Worm (Caenorhabditis elegans) whole organism, L4/young adult: ENCODE data around the gene str-166.

ENCODE experiments used
- W03F9.2 ChIP-seq: fragments of 150-350 bp; optimal IDR thresholded peaks from 2 replicates; lab custom pipeline; 2014; ENCODE audit warnings: missing biosample characterization, missing genetic modification characterization
- dao-5 ChIP-seq: sonication (generic microtip); optimal IDR thresholded peaks from 2 replicates; lab custom pipeline; 2016; ENCODE audit warnings: missing genotype, missing genetic modification characterization, moderate library complexity, missing compliant biosample characterization
- him-1 ChIP-seq: sonication (generic microtip); optimal IDR thresholded peaks from 2 replicates; lab custom pipeline; 2016; ENCODE audit warnings: missing genotype, missing genetic modification reagents, missing genetic modification characterization, missing compliant biosample characterization

DNA sequence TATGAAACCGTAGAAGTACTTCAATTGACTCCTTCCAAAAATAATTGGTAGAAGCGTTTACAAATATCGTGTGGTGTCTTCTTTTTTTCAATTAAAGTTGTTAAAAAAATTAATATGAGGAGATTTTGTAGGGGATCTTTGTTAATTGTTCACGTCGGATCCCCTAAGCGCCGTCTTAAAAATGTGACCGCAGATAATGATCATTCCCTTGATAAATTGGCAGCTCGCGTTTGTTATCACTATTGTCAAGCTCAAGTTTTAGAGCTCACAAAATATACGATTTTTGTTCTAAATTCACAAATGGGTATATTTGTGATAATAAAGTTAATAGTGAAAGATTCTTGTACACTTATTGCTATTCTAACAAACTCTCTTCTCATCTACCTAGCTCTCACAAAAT, 25.0 kb downstream of the str-166 start, which contains the start of gene str-159:
- TF ChIP-seq W03F9.2 (tag; lab: Kevin White, UChicago) (no peak), him-1 (tag; lab: Kevin White, UChicago) (no peak), dao-5 (tag; lab: Kevin White, UChicago) (no peak)
